Worm (Caenorhabditis elegans) whole organism, L1 larva: Measurements from ENCODE around the gene Y47D3A.31.

ENCODE experiments used
- C04F5.9 ChIP-seq: sonication (generic microtip); optimal IDR thresholded peaks from 2 replicates; lab custom pipeline; 2016; ENCODE audit warnings: missing genetic modification characterization, missing compliant biosample characterization
- Y116A8C.19 ChIP-seq: sonication (generic microtip); optimal IDR thresholded peaks from 2 replicates; lab custom pipeline; 2016; ENCODE audit warnings: missing compliant biosample characterization, missing genetic modification characterization, borderline replicate concordance
- ama-1 ChIP-seq: fragments of 150-350 bp; optimal IDR thresholded peaks from 2 replicates; lab custom pipeline; 2014
- ceh-90 ChIP-seq: sonication (generic microtip); optimal IDR thresholded peaks from 2 replicates; lab custom pipeline; 2016; ENCODE audit warnings: missing genetic modification characterization, missing compliant biosample characterization
- efl-1 ChIP-seq, 4 experiments: fragments of 150-350 bp; optimal IDR thresholded peaks in 3 of 4; peaks in 1 of 4; 1 replicate in 1 of 4; 2 replicates in 3 of 4; lab custom pipeline; 2014; ENCODE audit warnings: missing biosample characterization in 2 of 4, missing genetic modification characterization in 2 of 4, missing genetic modification reagents in 2 of 4
- efl-3 ChIP-seq: fragments of 200-800 bp; sonication (Bioruptor generic); optimal IDR thresholded peaks from 2 replicates; lab custom pipeline; 2018; ENCODE audit warnings: mild to moderate bottlenecking, missing genetic modification characterization, missing compliant biosample characterization
- egl-27 ChIP-seq, 2 experiments: fragments of 150-350 bp in 1 of 2; sonication (generic microtip); optimal IDR thresholded peaks; 3 replicates each; lab custom pipeline; 2017 to 2018; ENCODE audit warnings: missing biosample characterization in 2 of 2, missing genetic modification characterization in 2 of 2, missing genetic modification reagents in 2 of 2
- elt-2 ChIP-seq: sonication (generic microtip); optimal IDR thresholded peaks from 2 replicates; lab custom pipeline; 2016; ENCODE audit warnings: missing genetic modification characterization, mild to moderate bottlenecking, inconsistent platforms, missing compliant biosample characterization, missing genetic modification reagents
- ets-5 ChIP-seq: fragments of 200-800 bp; sonication (Bioruptor generic); IDR thresholded peaks from 2 replicates; pipeline ENCODE4 v1.3.6; 2022; ENCODE audit warnings: missing genetic modification characterization, missing compliant biosample characterization
- fos-1 ChIP-seq: fragments of 150-350 bp; optimal IDR thresholded peaks from 2 replicates; lab custom pipeline; 2014; ENCODE audit warnings: missing biosample characterization, missing genetic modification characterization
- hlh-17 ChIP-seq: fragments of 200-800 bp; sonication (Bioruptor generic); optimal IDR thresholded peaks from 2 replicates; lab custom pipeline; 2018; ENCODE audit warnings: missing genetic modification characterization, mild to moderate bottlenecking, missing compliant biosample characterization, moderate library complexity, borderline replicate concordance
- irx-1 ChIP-seq: sonication (generic microtip); optimal IDR thresholded peaks from 2 replicates; lab custom pipeline; 2016; ENCODE audit warnings: missing genetic modification characterization, missing compliant biosample characterization
- jun-1 ChIP-seq: fragments of 150-350 bp; optimal IDR thresholded peaks from 2 replicates; lab custom pipeline; 2014; ENCODE audit warnings: missing biosample characterization, missing genetic modification reagents, missing genetic modification characterization
- lin-13 ChIP-seq: fragments of 150-350 bp; optimal IDR thresholded peaks from 2 replicates; lab custom pipeline; 2014; ENCODE audit warnings: missing biosample characterization, missing genetic modification reagents, missing genetic modification characterization
- lir-3 ChIP-seq: sonication (generic microtip); optimal IDR thresholded peaks from 2 replicates; lab custom pipeline; 2016; ENCODE audit warnings: mild to moderate bottlenecking, missing genetic modification characterization, moderate library complexity, missing compliant biosample characterization; ENCODE audit not compliant: poor library complexity
- lsy-2 ChIP-seq, 2 experiments: fragments of 150-350 bp; optimal IDR thresholded peaks; 2 replicates each; lab custom pipeline; 2014; ENCODE audit warnings: missing biosample characterization in 2 of 2, missing genetic modification characterization in 2 of 2
- nhr-237 ChIP-seq: fragments of 150-350 bp; optimal IDR thresholded peaks from 2 replicates; lab custom pipeline; 2014; ENCODE audit warnings: missing biosample characterization, missing genetic modification characterization
- nhr-28 ChIP-seq: fragments of 150-350 bp; optimal IDR thresholded peaks from 2 replicates; lab custom pipeline; 2014; ENCODE audit warnings: missing biosample characterization, missing genetic modification characterization
- nhr-47 ChIP-seq: sonication (generic microtip); optimal IDR thresholded peaks from 2 replicates; lab custom pipeline; 2016; ENCODE audit warnings: mild to moderate bottlenecking, missing genetic modification characterization, moderate library complexity, missing compliant biosample characterization
- nhr-71 ChIP-seq: sonication (generic microtip); optimal IDR thresholded peaks from 2 replicates; lab custom pipeline; 2016; ENCODE audit warnings: mild to moderate bottlenecking, missing genetic modification characterization, moderate library complexity, missing compliant biosample characterization
- nhr-77 ChIP-seq: fragments of 150-350 bp; optimal IDR thresholded peaks from 2 replicates; lab custom pipeline; 2014; ENCODE audit warnings: missing biosample characterization, missing genetic modification characterization
- nhr-85 ChIP-seq: sonication (generic microtip); peaks from one replicate; lab custom pipeline; 2016; ENCODE audit warnings: missing genetic modification characterization, inconsistent platforms, missing compliant biosample characterization
- pag-3 ChIP-seq: sonication (generic microtip); optimal IDR thresholded peaks from 2 replicates; lab custom pipeline; 2017; ENCODE audit warnings: missing genetic modification characterization, mild to moderate bottlenecking, missing compliant biosample characterization, antibody characterized with exemption, borderline replicate concordance; ENCODE audit not compliant: insufficient read depth
- pqm-1 ChIP-seq: sonication (generic microtip); optimal IDR thresholded peaks from 3 replicates; lab custom pipeline; 2017; ENCODE audit warnings: missing biosample characterization, missing genetic modification characterization
- snu-23 ChIP-seq: sonication (generic microtip); optimal IDR thresholded peaks from 2 replicates; lab custom pipeline; 2016; ENCODE audit warnings: missing genetic modification characterization, missing compliant biosample characterization
- sox-4 ChIP-seq: sonication (generic microtip); optimal IDR thresholded peaks from 2 replicates; lab custom pipeline; 2016; ENCODE audit warnings: missing genetic modification characterization, missing compliant biosample characterization
- sup-37 ChIP-seq: fragments of 200-800 bp; sonication (Bioruptor generic); optimal IDR thresholded peaks from 2 replicates; lab custom pipeline; 2018; ENCODE audit warnings: mild to moderate bottlenecking, missing genetic modification characterization, missing compliant biosample characterization
- tbx-2 ChIP-seq: sonication (generic microtip); optimal IDR thresholded peaks from 2 replicates; lab custom pipeline; 2016; ENCODE audit warnings: missing genetic modification characterization, missing compliant biosample characterization
- tlp-1 ChIP-seq: fragments of 150-350 bp; optimal IDR thresholded peaks from 2 replicates; lab custom pipeline; 2014; ENCODE audit warnings: missing biosample characterization, missing genetic modification characterization
- unc-130 ChIP-seq: fragments of 150-350 bp; optimal IDR thresholded peaks from 2 replicates; lab custom pipeline; 2017; ENCODE audit warnings: missing biosample characterization, missing genetic modification characterization, inconsistent platforms
- unc-30 ChIP-seq: sonication (generic microtip); optimal IDR thresholded peaks from 2 replicates; lab custom pipeline; 2017; ENCODE audit warnings: missing biosample characterization, missing genetic modification characterization
- zag-1 ChIP-seq: fragments of 150-350 bp; optimal IDR thresholded peaks from 2 replicates; lab custom pipeline; 2014; ENCODE audit warnings: missing biosample characterization, missing genetic modification characterization
- ztf-4 ChIP-seq: fragments of 150-350 bp; optimal IDR thresholded peaks from 2 replicates; lab custom pipeline; 2014; ENCODE audit warnings: missing biosample characterization, missing genetic modification characterization

Gene Y47D3A.31

ce11 chrIII:11202992-11203391 lies 46.0 kb upstream of the Y47D3A.31 start (continued):
- TF ChIP-seq zag-1 (tag; lab: Kevin White, UChicago) (no peak), ama-1 (no peak), tlp-1 (no peak), lsy-2 (tag; optimal IDR thresholded peaks at IDR 0.05; lab: Kevin White, UChicago) (peak in 1 of 2 experiments; percentile 49), hlh-17 (no peak), nhr-47 (tag; lab: Kevin White, UChicago) (peak; percentile 26), nhr-237 (tag; lab: Kevin White, UChicago) (no peak), snu-23 (GFP tag; lab: Kevin White, UChicago) (peak; percentile 21), ceh-90 (tag; lab: Kevin White, UChicago) (no peak), pag-3 (tag; lab: Kevin White, UChicago) (no peak), unc-130 (tag; lab: Kevin White, UChicago) (no peak), C04F5.9 (tag; lab: Kevin White, UChicago) (no peak)

ce11 chrIII:11200879-11201518 lies 44.0 kb upstream of the Y47D3A.31 start:
- TF ChIP-seq Y116A8C.19 (tag; lab: Kevin White, UChicago) (no peak), fos-1 (no peak), lin-13 (GFP tag; lab: Kevin White, UChicago) (no peak), ets-5 (GFP tag; lab: Robert Waterston, UW) (no peak), tbx-2 (no peak), irx-1 (tag; lab: Kevin White, UChicago) (no peak), egl-27 (tag; optimal IDR thresholded peaks at IDR 0.05; lab: Kevin White, UChicago) (no peak), lir-3 (tag; lab: Kevin White, UChicago) (no peak), sup-37 (GFP tag; lab: Kevin White, UChicago) (no peak), nhr-71 (tag; lab: Kevin White, UChicago) (no peak), efl-3 (no peak), sox-4 (tag; lab: Kevin White, UChicago) (no peak), unc-30 (no peak), nhr-28 (tag; lab: Kevin White, UChicago) (no peak), nhr-77 (tag; lab: Kevin White, UChicago) (no peak)
- TF ChIP-seq, all 84 proteins: peak for 0

- no peak for TF ChIP-seq unc-130 (tag; lab: Kevin White, UChicago)
- TF ChIP-seq jun-1 (tag; lab: Kevin White, UChicago) = no peak
- TF ChIP-seq ama-1 = no peak
- no peak for TF ChIP-seq lir-3 (tag; lab: Kevin White, UChicago)
- TF ChIP-seq fos-1 = no peak
- no peak for TF ChIP-seq pqm-1
- TF ChIP-seq, all 84 proteins: peak for 0
These were observed 40.3 kb upstream of the Y47D3A.31 start for ce11 chrIII:11197327-11197726.

- TF ChIP-seq elt-2 (tag; lab: Kevin White, UChicago) (peak; percentile 14), ztf-4 (tag; lab: Kevin White, UChicago) (no peak)
These were observed 38.6 kb upstream of the Y47D3A.31 start for ce11 chrIII:11195553-11195952.

ce11 chrIII:11195140-11195539 lies 38.1 kb upstream of the Y47D3A.31 start, which contains the start of gene tra-1:
Gene tra-1 (minus strand): TSS chrIII:11195201.
- no peak for TF ChIP-seq efl-1 (optimal IDR thresholded peaks at IDR 0.05; lab: Kevin White, UChicago)
- TF ChIP-seq efl-1 (GFP tag; optimal IDR thresholded peaks at IDR 0.05 in 1 of 2; lab: Kevin White, UChicago) = no peak
- peak; percentile 24 for TF ChIP-seq nhr-85 (tag; lab: Kevin White, UChicago)
